Fruit fly (Drosophila melanogaster) whole organism, prepupa: ENCODE measurements around the gene Prp39.

Experiments used
- CG11294 ChIP-seq: fragments of 200-800 bp; sonication (Bioruptor generic); IDR thresholded peaks from 2 replicates; pipeline ENCODE4 v1.3.6; 2022; ENCODE audit warnings: missing biosample characterization, missing genetic modification characterization
- CG6163 ChIP-seq: fragments of 200-800 bp; sonication (Bioruptor generic); IDR thresholded peaks from 3 replicates; pipeline ENCODE4 v1.3.6; 2022; ENCODE audit warnings: missing biosample characterization, missing genetic modification characterization
- CG6792 ChIP-seq: fragments of 200-800 bp; sonication (Bioruptor generic); optimal IDR thresholded peaks from 3 replicates; lab custom pipeline; 2016; ENCODE audit warnings: missing biosample characterization, missing genetic modification characterization
- CG8319 ChIP-seq: fragments of 200-800 bp; sonication (Bioruptor generic); optimal IDR thresholded peaks from 3 replicates; lab custom pipeline; 2016; ENCODE audit warnings: missing biosample characterization, missing genetic modification characterization
- Eip78C ChIP-seq: fragments of 200-800 bp; sonication (Bioruptor generic); peaks from one replicate; lab custom pipeline; 2016; ENCODE audit warnings: missing biosample characterization, missing genetic modification characterization
- OdsH ChIP-seq: fragments of 200-800 bp; sonication (Bioruptor generic); optimal IDR thresholded peaks from 3 replicates; lab custom pipeline; 2016; ENCODE audit warnings: missing biosample characterization, missing genetic modification characterization
- Smox ChIP-seq: fragments of 200-800 bp; sonication (Bioruptor generic); optimal IDR thresholded peaks from 3 replicates; lab custom pipeline; 2016; ENCODE audit warnings: missing biosample characterization, missing genetic modification characterization
- dac ChIP-seq: fragments of 200-800 bp; sonication (Bioruptor generic); optimal IDR thresholded peaks from 2 replicates; lab custom pipeline; 2017; ENCODE audit warnings: missing biosample characterization, mild to moderate bottlenecking, missing genetic modification characterization
- fd59A ChIP-seq: fragments of 200-800 bp; sonication (Bioruptor generic); optimal IDR thresholded peaks from 2 replicates; lab custom pipeline; 2017; ENCODE audit warnings: missing biosample characterization, mild to moderate bottlenecking, missing genetic modification characterization, missing genetic modification reagents
- pdm3 ChIP-seq: fragments of 200-800 bp; sonication (Bioruptor generic); optimal IDR thresholded peaks from 3 replicates; lab custom pipeline; 2016; ENCODE audit warnings: missing biosample characterization, missing genetic modification characterization
- ss ChIP-seq, 2 experiments: fragments of 200-800 bp; sonication (Bioruptor generic); optimal IDR thresholded peaks; 2 replicates in 1 of 2; 3 replicates in 1 of 2; lab custom pipeline; 2017 to 2018; ENCODE audit warnings: mild to moderate bottlenecking in 2 of 2, missing biosample characterization in 2 of 2, missing genetic modification characterization in 2 of 2, moderate library complexity in 1 of 2

dm6 chr3R:28831172-28831571, 19.3 kb downstream of the Prp39 start:
- TF ChIP-seq CG11294 (GFP tag; lab: Robert Waterston, UW) (no peak), CG6163 (GFP tag; lab: Robert Waterston, UW) (no peak), CG6792 (GFP tag; lab: Kevin White, UChicago) (no peak), Smox (GFP tag; lab: Kevin White, UChicago) (no peak), CG8319 (GFP tag; lab: Kevin White, UChicago) (no peak), dac (GFP tag; lab: Kevin White, UChicago) (no peak), ss (GFP tag; optimal IDR thresholded peaks at IDR 0.05; lab: Kevin White, UChicago) (no peak), Eip78C (no peak), pdm3 (GFP tag; lab: Kevin White, UChicago) (no peak), fd59A (GFP tag; lab: Kevin White, UChicago) (no peak), OdsH (no peak)
